Worm (Caenorhabditis elegans): ENCODE measurements around the gene srg-15.

DNA sequence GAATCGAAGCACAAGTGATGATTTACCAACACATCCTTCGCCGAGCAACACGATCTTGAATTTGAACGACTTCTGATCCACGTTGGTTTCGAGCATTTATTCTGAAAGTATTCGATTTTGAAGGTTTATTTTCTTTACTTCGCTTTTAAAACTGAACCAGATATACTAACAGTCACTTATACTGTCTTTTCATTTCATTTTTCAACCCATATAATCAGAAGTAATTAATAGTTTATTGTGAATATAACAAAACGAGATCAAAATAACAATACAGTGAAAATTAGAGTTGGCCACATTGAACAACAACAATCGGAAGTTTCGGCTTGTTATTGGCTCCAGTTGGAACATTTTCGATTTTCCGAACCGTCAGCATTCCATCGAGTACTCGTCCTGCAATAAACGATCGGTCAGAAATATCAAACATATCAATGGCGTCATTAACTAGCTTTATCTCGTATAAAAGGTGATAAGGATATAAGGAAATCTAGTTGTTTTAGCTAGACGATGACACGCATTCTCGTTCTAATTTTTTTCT, 4.8 kb upstream of the srg-15 start, which contains the start of the genes rab-21 and T01B7.13:
- TF ChIP-seq nhr-12 (tag; optimal IDR thresholded peaks at IDR 0.05) (no peak), sptf-1 (tag; optimal IDR thresholded peaks at IDR 0.05) (no peak), pha-4 (tag; optimal IDR thresholded peaks at IDR 0.05) (no peak), snpc-4 (tag; optimal IDR thresholded peaks at IDR 0.05) (no peak), unc-62 (GFP tag; optimal IDR thresholded peaks at IDR 0.05) (no peak), nhr-28 (tag; optimal IDR thresholded peaks at IDR 0.05) (no peak), lin-32 (GFP tag; optimal IDR thresholded peaks at IDR 0.05) (no peak), lsy-2 (tag; optimal IDR thresholded peaks at IDR 0.05) (no peak), ces-1 (GFP tag; optimal IDR thresholded peaks at IDR 0.05) (no peak), cnd-1 (tag; optimal IDR thresholded peaks at IDR 0.05) (no peak), elt-3 (tag; optimal IDR thresholded peaks at IDR 0.05) (no peak), nhr-237 (tag; optimal IDR thresholded peaks at IDR 0.05) (no peak), ztf-11 (tag; optimal IDR thresholded peaks at IDR 0.05) (no peak), mab-5 (tag; optimal IDR thresholded peaks at IDR 0.05) (no peak)

All from whole organism, mixed stage, embryonic.